Fruit fly (Drosophila melanogaster) whole organism, embryonic: ENCODE data around the gene CG15422.

Experiments
- Abd-B ChIP-seq: fragments of 200-800 bp; sonication (Bioruptor generic); optimal IDR thresholded peaks from 2 replicates; lab custom pipeline; 2018; ENCODE audit warnings: missing biosample characterization, mild to moderate bottlenecking, missing genetic modification characterization, moderate library complexity
- Atf-2 ChIP-seq: fragments of 200-800 bp; sonication (Bioruptor generic); optimal IDR thresholded peaks from 2 replicates; lab custom pipeline; 2016; ENCODE audit warnings: missing biosample characterization, missing genetic modification characterization
- Bdp1 ChIP-seq: fragments of 200-800 bp; sonication (Bioruptor generic); optimal IDR thresholded peaks from 3 replicates; lab custom pipeline; 2016; ENCODE audit warnings: missing biosample characterization, missing genetic modification characterization
- CG10267 ChIP-seq: fragments of 200-800 bp; sonication (Bioruptor generic); optimal IDR thresholded peaks from 2 replicates; lab custom pipeline; 2018; ENCODE audit warnings: missing biosample characterization, mild to moderate bottlenecking, missing genetic modification characterization, moderate library complexity
- CG10959 ChIP-seq: fragments of 200-800 bp; sonication (Bioruptor generic); IDR thresholded peaks from 2 replicates; pipeline ENCODE4 v1.3.6; 2022; ENCODE audit warnings: missing biosample characterization, missing genetic modification characterization
- CG11695 ChIP-seq: fragments of 200-800 bp; sonication (Bioruptor generic); IDR thresholded peaks from 3 replicates; pipeline ENCODE4 v1.3.6; 2022; ENCODE audit warnings: missing biosample characterization, missing genetic modification characterization
- CG12769 ChIP-seq: fragments of 200-800 bp; sonication (Bioruptor generic); optimal IDR thresholded peaks from 2 replicates; lab custom pipeline; 2019; ENCODE audit warnings: missing biosample characterization, mild to moderate bottlenecking, missing genetic modification characterization, moderate library complexity
- CG13296 ChIP-seq: fragments of 200-800 bp; sonication (Bioruptor generic); optimal IDR thresholded peaks from 3 replicates; lab custom pipeline; 2018; ENCODE audit warnings: missing biosample characterization, mild to moderate bottlenecking, missing genetic modification characterization
- CG13624 ChIP-seq: fragments of 200-800 bp; sonication (Bioruptor generic); optimal IDR thresholded peaks from 2 replicates; lab custom pipeline; 2016; ENCODE audit warnings: missing biosample characterization, missing genetic modification characterization
- CG14050 ChIP-seq: fragments of 200-800 bp; sonication (Bioruptor generic); IDR thresholded peaks from 3 replicates; pipeline ENCODE4 v1.3.6; 2022; ENCODE audit warnings: missing biosample characterization, missing genetic modification characterization
- CG17328 ChIP-seq: fragments of 200-800 bp; sonication (Bioruptor generic); IDR thresholded peaks from 2 replicates; pipeline ENCODE4 v1.3.6; 2022; ENCODE audit warnings: missing biosample characterization, missing genetic modification characterization
- CG2202 ChIP-seq: fragments of 200-800 bp; sonication (Bioruptor generic); optimal IDR thresholded peaks from 2 replicates; lab custom pipeline; 2018; ENCODE audit warnings: missing biosample characterization, mild to moderate bottlenecking, missing genetic modification characterization
- CG2889 ChIP-seq: fragments of 200-800 bp; sonication (Bioruptor generic); IDR thresholded peaks from 3 replicates; pipeline ENCODE4 v1.3.6; 2022; ENCODE audit warnings: missing biosample characterization, missing genetic modification characterization
- CG4617 ChIP-seq: fragments of 200-800 bp; sonication (Bioruptor generic); optimal IDR thresholded peaks from 3 replicates; lab custom pipeline; 2016; ENCODE audit warnings: missing biosample characterization, missing genetic modification characterization, borderline replicate concordance
- CG4854 ChIP-seq: fragments of 200-800 bp; sonication (Bioruptor generic); optimal IDR thresholded peaks from 2 replicates; lab custom pipeline; 2016; ENCODE audit warnings: missing biosample characterization, missing genetic modification characterization, inconsistent platforms
- CG8089 ChIP-seq: fragments of 200-800 bp; sonication (Bioruptor generic); optimal IDR thresholded peaks from 3 replicates; lab custom pipeline; 2016; ENCODE audit warnings: missing biosample characterization, missing genetic modification characterization
- CG9437 ChIP-seq: fragments of 200-800 bp; sonication (Bioruptor generic); optimal IDR thresholded peaks from 2 replicates; lab custom pipeline; 2018; ENCODE audit warnings: missing biosample characterization, mild to moderate bottlenecking, missing genetic modification characterization
- CG9932 ChIP-seq: fragments of 200-800 bp; sonication (Bioruptor generic); IDR thresholded peaks from 2 replicates; pipeline ENCODE4 v1.3.6; 2022; ENCODE audit warnings: missing biosample characterization, missing genetic modification characterization
- CkIIα-i1 ChIP-seq: fragments of 200-800 bp; sonication (Bioruptor generic); IDR thresholded peaks from 2 replicates; pipeline ENCODE4 v1.3.6; 2022; ENCODE audit warnings: missing biosample characterization, missing genetic modification characterization
- D19B ChIP-seq: fragments of 200-800 bp; sonication (Bioruptor generic); optimal IDR thresholded peaks from 2 replicates; lab custom pipeline; 2017; ENCODE audit warnings: missing biosample characterization, mild to moderate bottlenecking, missing genetic modification characterization
- E2f2 ChIP-seq: fragments of 200-800 bp; sonication (Bioruptor generic); IDR thresholded peaks from 2 replicates; pipeline ENCODE4 v1.3.6; 2022; ENCODE audit warnings: missing biosample characterization, missing genetic modification characterization
- ERR ChIP-seq: fragments of 200-800 bp; sonication (Bioruptor generic); optimal IDR thresholded peaks from 2 replicates; lab custom pipeline; 2016; ENCODE audit warnings: missing biosample characterization, missing genetic modification characterization
- Gsc ChIP-seq: fragments of 200-800 bp; sonication (Bioruptor generic); IDR thresholded peaks from 2 replicates; pipeline ENCODE4 v1.3.6; 2022; ENCODE audit warnings: missing biosample characterization, missing genetic modification characterization
- Hr3 ChIP-seq: fragments of 200-800 bp; sonication (Bioruptor generic); optimal IDR thresholded peaks from 3 replicates; lab custom pipeline; 2016; ENCODE audit warnings: missing biosample characterization, missing genetic modification characterization
- Lhr ChIP-seq: fragments of 200-800 bp; sonication (Bioruptor generic); optimal IDR thresholded peaks from 3 replicates; lab custom pipeline; 2017; ENCODE audit warnings: mild to moderate bottlenecking, missing biosample characterization, missing genetic modification reagents, missing genetic modification characterization
- Sin3A ChIP-seq: fragments of >200 bp; optimal IDR thresholded peaks from 2 replicates; lab custom pipeline; 2018
- Sox100B ChIP-seq: fragments of 200-800 bp; sonication (Bioruptor generic); optimal IDR thresholded peaks from 3 replicates; lab custom pipeline; 2018; ENCODE audit warnings: missing biosample characterization, mild to moderate bottlenecking, missing genetic modification characterization
- TFAM ChIP-seq: fragments of 200-800 bp; sonication (Bioruptor generic); optimal IDR thresholded peaks from 2 replicates; lab custom pipeline; 2017; ENCODE audit warnings: missing biosample characterization, missing genetic modification characterization, inconsistent platforms
- bowl ChIP-seq: fragments of 200-800 bp; sonication (Bioruptor generic); IDR thresholded peaks from 2 replicates; pipeline ENCODE4 v1.3.6; 2022; ENCODE audit warnings: missing biosample characterization, missing genetic modification characterization
- bsh ChIP-seq, 2 experiments: fragments of 200-800 bp; sonication (Bioruptor generic); optimal IDR thresholded peaks; 2 replicates each; lab custom pipeline; 2017 to 2018; ENCODE audit warnings: mild to moderate bottlenecking in 2 of 2, missing biosample characterization in 2 of 2, missing genetic modification characterization in 2 of 2, moderate library complexity in 1 of 2
- ewg ChIP-seq: fragments of 200-800 bp; sonication (Bioruptor generic); optimal IDR thresholded peaks from 3 replicates; lab custom pipeline; 2017; ENCODE audit warnings: mild to moderate bottlenecking, missing biosample characterization, missing genetic modification reagents, missing genetic modification characterization
- fd96Cb ChIP-seq: fragments of 200-800 bp; sonication (Bioruptor generic); optimal IDR thresholded peaks from 2 replicates; lab custom pipeline; 2018; ENCODE audit warnings: missing biosample characterization, mild to moderate bottlenecking, missing genetic modification characterization, moderate library complexity
- gcm2 ChIP-seq: fragments of 200-800 bp; sonication (Bioruptor generic); optimal IDR thresholded peaks from 2 replicates; lab custom pipeline; 2016; ENCODE audit warnings: missing biosample characterization, missing genetic modification characterization
- gem ChIP-seq: fragments of 200-800 bp; sonication (Bioruptor generic); optimal IDR thresholded peaks from 2 replicates; lab custom pipeline; 2019; ENCODE audit warnings: missing biosample characterization, mild to moderate bottlenecking, missing genetic modification characterization, moderate library complexity
- grn ChIP-seq: fragments of 200-800 bp; sonication (Bioruptor generic); optimal IDR thresholded peaks from 3 replicates; lab custom pipeline; 2017; ENCODE audit warnings: missing biosample characterization, missing genetic modification characterization
- gt ChIP-seq: fragments of 200-800 bp; sonication (Bioruptor generic); IDR thresholded peaks from 2 replicates; pipeline ENCODE4 v1.3.6; 2022; ENCODE audit warnings: missing biosample characterization, missing genetic modification characterization
- h ChIP-seq: fragments of >200 bp; optimal IDR thresholded peaks from 2 replicates; lab custom pipeline; 2017
- her ChIP-seq: fragments of 200-800 bp; sonication (Bioruptor generic); optimal IDR thresholded peaks from 2 replicates; lab custom pipeline; 2016; ENCODE audit warnings: missing biosample characterization, missing genetic modification characterization
- jumu ChIP-seq: fragments of 200-800 bp; sonication (Bioruptor generic); optimal IDR thresholded peaks from 3 replicates; lab custom pipeline; 2016; ENCODE audit warnings: missing biosample characterization, missing genetic modification characterization
- lilli ChIP-seq: fragments of 200-800 bp; sonication (Bioruptor generic); optimal IDR thresholded peaks from 3 replicates; lab custom pipeline; 2016; ENCODE audit warnings: missing biosample characterization, missing genetic modification characterization
- lola ChIP-seq, 3 experiments: fragments of >200 bp in 2 of 3; fragments of 200-800 bp in 1 of 3; sonication (Bioruptor generic) in 1 of 3; optimal IDR thresholded peaks; 2 replicates each; lab custom pipeline; 2017 to 2019; ENCODE audit warnings: missing biosample characterization in 3 of 3, missing genetic modification characterization in 3 of 3, mild to moderate bottlenecking in 1 of 3, moderate library complexity in 1 of 3
- mld ChIP-seq: fragments of 200-800 bp; sonication (Bioruptor generic); IDR thresholded peaks from 3 replicates; pipeline ENCODE4 v1.3.6; 2022; ENCODE audit warnings: missing biosample characterization, missing genetic modification characterization; ENCODE audit not compliant: partially characterized antibody
- odd ChIP-seq: fragments of 200-800 bp; sonication (Bioruptor generic); optimal IDR thresholded peaks from 2 replicates; lab custom pipeline; 2017; ENCODE audit warnings: missing biosample characterization, mild to moderate bottlenecking, missing genetic modification characterization
- ranshi ChIP-seq: fragments of 200-800 bp; sonication (Bioruptor generic); IDR thresholded peaks from 2 replicates; pipeline ENCODE4 v1.3.6; 2022; ENCODE audit warnings: missing biosample characterization, missing genetic modification characterization
- sens ChIP-seq: fragments of 200-800 bp; sonication (Bioruptor generic); peaks from one replicate; lab custom pipeline; 2016; ENCODE audit warnings: missing biosample characterization, missing genetic modification characterization
- trem ChIP-seq: fragments of 200-800 bp; optimal IDR thresholded peaks from 3 replicates; lab custom pipeline; 2019; ENCODE audit warnings: missing biosample characterization, mild to moderate bottlenecking, missing genetic modification characterization, moderate library complexity
- unpg ChIP-seq: fragments of 200-800 bp; sonication (Bioruptor generic); optimal IDR thresholded peaks from 3 replicates; lab custom pipeline; 2018; ENCODE audit warnings: missing biosample characterization, mild to moderate bottlenecking, missing genetic modification characterization, moderate library complexity
- vvl ChIP-seq: fragments of 200-800 bp; sonication (Bioruptor generic); IDR thresholded peaks from 2 replicates; pipeline ENCODE4 v1.3.6; 2022; ENCODE audit warnings: missing biosample characterization, missing genetic modification characterization
- zen ChIP-seq: fragments of 200-800 bp; sonication (Bioruptor generic); optimal IDR thresholded peaks from 3 replicates; lab custom pipeline; 2018; ENCODE audit warnings: missing biosample characterization, mild to moderate bottlenecking, missing genetic modification characterization, moderate library complexity
- zen2 ChIP-seq: fragments of 200-800 bp; sonication (Bioruptor generic); IDR thresholded peaks from 3 replicates; pipeline ENCODE4 v1.3.6; 2022; ENCODE audit warnings: missing biosample characterization, missing genetic modification characterization; ENCODE audit not compliant: partially characterized antibody
- zfh2 ChIP-seq: fragments of 200-800 bp; sonication (Bioruptor generic); optimal IDR thresholded peaks from 2 replicates; lab custom pipeline; 2016; ENCODE audit warnings: missing biosample characterization, missing genetic modification characterization

The CG15422 gene

dm6 chr2L:4045185-4045814, 40.5 kb downstream of the CG15422 start (continued):
- TF ChIP-seq gt (GFP tag; lab: Robert Waterston, UW) = no peak
- peak; percentile 45; the same call in 1 of the 3 replicates for TF ChIP-seq CG14050 (GFP tag; lab: Robert Waterston, UW)
- TF ChIP-seq Sox100B (GFP tag; lab: Kevin White, UChicago) = peak; percentile 24
- no peak for TF ChIP-seq her (GFP tag; lab: Kevin White, UChicago)
- TF ChIP-seq ERR (GFP tag; lab: Kevin White, UChicago) = no peak
- TF ChIP-seq grn (GFP tag; lab: Kevin White, UChicago) = no peak
- no peak for TF ChIP-seq bowl (GFP tag; lab: Robert Waterston, UW)
- no peak for TF ChIP-seq Abd-B (GFP tag; lab: Kevin White, UChicago)
- TF ChIP-seq CkIIα-i1 (GFP tag; lab: Robert Waterston, UW) = no peak
- TF ChIP-seq ranshi (GFP tag; lab: Robert Waterston, UW) = peak; percentile 62; the same call in 1 of the 2 replicates
- peak; percentile 76 for TF ChIP-seq vvl (GFP tag; lab: Robert Waterston, UW)
- TF ChIP-seq ewg (GFP tag; lab: Kevin White, UChicago) = peak; percentile 58
- no peak for TF ChIP-seq Sin3A (lab: Kevin White, UChicago)
- TF ChIP-seq CG13296 = no peak
- TF ChIP-seq jumu (GFP tag; lab: Kevin White, UChicago) = peak; percentile 67
- TF ChIP-seq Lhr = peak; percentile 43
- TF ChIP-seq CG10959 (GFP tag; lab: Robert Waterston, UW) = peak; percentile 66
- no peak for TF ChIP-seq mld (GFP tag; lab: Robert Waterston, UW)
- TF ChIP-seq unpg (GFP tag; lab: Kevin White, UChicago) = peak; percentile 76
- no peak for TF ChIP-seq zen2
- TF ChIP-seq CG9437 (GFP tag; lab: Kevin White, UChicago) = peak; percentile 33
- peak; percentile 18 for TF ChIP-seq zen (tag; lab: Kevin White, UChicago)
- no peak for TF ChIP-seq CG13624 (GFP tag; lab: Kevin White, UChicago)
- peak; percentile 53 for TF ChIP-seq Hr3
- TF ChIP-seq fd96Cb (tag; lab: Kevin White, UChicago) = peak; percentile 53
- TF ChIP-seq CG4617 (GFP tag; lab: Kevin White, UChicago) = no peak
- TF ChIP-seq CG2889 (GFP tag; lab: Robert Waterston, UW) = no peak
- no peak for TF ChIP-seq CG12769 (tag; lab: Kevin White, UChicago)
- peak; percentile 80 for TF ChIP-seq CG2202 (tag; lab: Kevin White, UChicago)
- no peak for TF ChIP-seq zfh2 (GFP tag; lab: Kevin White, UChicago)
- TF ChIP-seq CG4854 = peak; percentile 12
- TF ChIP-seq odd (GFP tag; lab: Kevin White, UChicago) = no peak
- peak; percentile 86 for TF ChIP-seq gem (tag; lab: Kevin White, UChicago)
- peak; percentile 3 for TF ChIP-seq Bdp1
- TF ChIP-seq D19B (GFP tag; lab: Kevin White, UChicago) = no peak
- TF ChIP-seq Gsc (GFP tag; lab: Robert Waterston, UW) = 0 out of 2 replicates have a peak, but pooled peaks have one; percentile 15
- peak; percentile 77 for TF ChIP-seq CG17328 (GFP tag; lab: Robert Waterston, UW)
- TF ChIP-seq CG9932 (GFP tag; lab: Robert Waterston, UW) = no peak
- peak; percentile 62 for TF ChIP-seq CG10267 (tag; lab: Kevin White, UChicago)
- peak; percentile 54 for TF ChIP-seq Atf-2
- TF ChIP-seq lola (GFP tag; optimal IDR thresholded peaks at IDR 0.05; lab: Kevin White, UChicago) = peak in 1 of 3 experiments; percentile 83
- peak; percentile 67; the same call in 2 of the 3 replicates for TF ChIP-seq CG11695 (GFP tag; lab: Robert Waterston, UW)
- TF ChIP-seq bsh (GFP tag; optimal IDR thresholded peaks at IDR 0.05; lab: Kevin White, UChicago) = peak; percentile 17 to 86
- TF ChIP-seq E2f2 (GFP tag; lab: Robert Waterston, UW) = peak; percentile 26; the same call in 1 of the 2 replicates
- peak; percentile 61 for TF ChIP-seq trem (tag; lab: Kevin White, UChicago)
- peak; percentile 97 for TF ChIP-seq sens (GFP tag; lab: Kevin White, UChicago)
- TF ChIP-seq h (lab: Kevin White, UChicago) = no peak
- TF ChIP-seq CG8089 (GFP tag; lab: Kevin White, UChicago) = peak; percentile 54
- TF ChIP-seq lilli (GFP tag; lab: Kevin White, UChicago) = peak; percentile 16
- no peak for TF ChIP-seq TFAM
- no peak for TF ChIP-seq gcm2 (GFP tag; lab: Kevin White, UChicago)
